Fruit fly (Drosophila melanogaster): ENCODE measurements around the gene sphinx2.

Gene sphinx2

dm6 chr3L:7434715-7435653 is 5.5 kb downstream of the sphinx2 start, which contains the start of gene Rac2 (continued):
- TF ChIP-seq CG7839 (tag; optimal IDR thresholded peaks at IDR 0.05), result peak; percentile 31
- TF ChIP-seq fd96Cb (tag; optimal IDR thresholded peaks at IDR 0.05), result no peak
- peak; percentile 67 for TF ChIP-seq sr (GFP tag; IDR thresholded peaks at IDR 0.05)
- TF ChIP-seq CG6254 (GFP tag; optimal IDR thresholded peaks at IDR 0.05), result peak; percentile 35
- TF ChIP-seq CG33213 (GFP tag; optimal IDR thresholded peaks at IDR 0.05), result no peak
- no peak for TF ChIP-seq ssp (GFP tag; IDR thresholded peaks at IDR 0.05)
- peak; percentile 48; the same call in 1 of the 2 replicates for TF ChIP-seq crol (GFP tag; IDR thresholded peaks at IDR 0.05)
- TF ChIP-seq CG15269 (tag; optimal IDR thresholded peaks at IDR 0.05), result peak; percentile 5
- TF ChIP-seq ara (GFP tag; IDR thresholded peaks at IDR 0.05), result 0 out of 2 replicates have a peak, but pooled peaks have one; percentile 20
- peak; percentile 57; the same call in 1 of the 3 replicates for TF ChIP-seq CG6791 (GFP tag; IDR thresholded peaks at IDR 0.05; ENCODE audit: partially characterized antibody)
- peak; percentile 24 for TF ChIP-seq trem (tag; optimal IDR thresholded peaks at IDR 0.05)
- TF ChIP-seq TFAM (GFP tag; optimal IDR thresholded peaks at IDR 0.05), result no peak
- peak; percentile 14 for TF ChIP-seq CHES-1-like (GFP tag; optimal IDR thresholded peaks at IDR 0.05)
- peak; percentile 64; the same call in 1 of the 2 replicates for TF ChIP-seq rib (GFP tag; IDR thresholded peaks at IDR 0.05)
- no peak for TF ChIP-seq pum (GFP tag; optimal IDR thresholded peaks at IDR 0.05)
- TF ChIP-seq CG11695 (GFP tag; IDR thresholded peaks at IDR 0.05), result 0 out of 3 replicates have a peak, but pooled peaks have one; percentile 27
- peak; percentile 21; the same call in 1 of the 2 replicates for TF ChIP-seq inv (GFP tag; IDR thresholded peaks at IDR 0.05; ENCODE audit: partially characterized antibody)
- TF ChIP-seq ftz-f1 (GFP tag; optimal IDR thresholded peaks at IDR 0.05), result peak; percentile 98
- TF ChIP-seq wek (GFP tag; optimal IDR thresholded peaks at IDR 0.05), result no peak
- peak; percentile 14; the same call in 1 of the 2 replicates for TF ChIP-seq CG4360 (GFP tag; IDR thresholded peaks at IDR 0.05)
- no peak for TF ChIP-seq pan (optimal IDR thresholded peaks at IDR 0.05)
- peak in 1 of 2 experiments; percentile 16 for TF ChIP-seq pan (GFP tag; optimal IDR thresholded peaks at IDR 0.05 in 1 of 2, IDR thresholded peaks at IDR 0.05 in 1 of 2)
- TF ChIP-seq CG34422 (GFP tag; IDR thresholded peaks at IDR 0.05), result 0 out of 3 replicates have a peak, but pooled peaks have one; percentile 14
- TF ChIP-seq zen2 (GFP tag; IDR thresholded peaks at IDR 0.05; ENCODE audit: partially characterized antibody), result 0 out of 3 replicates have a peak, but pooled peaks have one; percentile 41

- TF ChIP-seq CG42726 (GFP tag; IDR thresholded peaks at IDR 0.05; ENCODE audit: partially characterized antibody) (no peak), chif (GFP tag; optimal IDR thresholded peaks at IDR 0.05) (no peak), otp (GFP tag; IDR thresholded peaks at IDR 0.05) (no peak), HLH3B (GFP tag; IDR thresholded peaks at IDR 0.05) (no peak), CG12769 (tag; optimal IDR thresholded peaks at IDR 0.05) (peak; percentile 4), ci (GFP tag; IDR thresholded peaks at IDR 0.05) (peak; percentile 43; the same call in 1 of the 3 replicates), CG8924 (tag; optimal IDR thresholded peaks at IDR 0.05) (no peak), al (GFP tag; IDR thresholded peaks at IDR 0.05) (no peak), crol (GFP tag; IDR thresholded peaks at IDR 0.05) (peak; percentile 41; the same call in 1 of the 2 replicates), ssp (GFP tag; IDR thresholded peaks at IDR 0.05) (no peak), tio (GFP tag; optimal IDR thresholded peaks at IDR 0.05) (no peak), Ets65A (GFP tag) (no peak), CG9932 (GFP tag; IDR thresholded peaks at IDR 0.05) (0 out of 2 replicates have a peak, but pooled peaks have one; percentile 18), Nf-YC (tag; optimal IDR thresholded peaks at IDR 0.05) (no peak), Spps (tag; optimal IDR thresholded peaks at IDR 0.05) (no peak), Elba2 (GFP tag; optimal IDR thresholded peaks at IDR 0.05) (no peak), D19B (GFP tag; optimal IDR thresholded peaks at IDR 0.05) (peak; percentile 23), CG14710 (tag; optimal IDR thresholded peaks at IDR 0.05) (no peak), oc (tag; optimal IDR thresholded peaks at IDR 0.05) (no peak), Med (GFP tag) (peak; percentile 74), CG17912 (GFP tag; optimal IDR thresholded peaks at IDR 0.05) (no peak), E2f2 (GFP tag; IDR thresholded peaks at IDR 0.05) (no peak), ind (GFP tag; optimal IDR thresholded peaks at IDR 0.05) (no peak), danr (GFP tag; IDR thresholded peaks at IDR 0.05) (no peak), org-1 (GFP tag; optimal IDR thresholded peaks at IDR 0.05) (no peak), CG8478 (optimal IDR thresholded peaks at IDR 0.05) (peak; percentile 22), zen2 (GFP tag; IDR thresholded peaks at IDR 0.05; ENCODE audit: partially characterized antibody) (0 out of 3 replicates have a peak, but pooled peaks have one; percentile 51)
Observed at dm6 chr3L:7434198-7434597, 6.3 kb downstream of the sphinx2 start.
